Fruit fly (Drosophila melanogaster): ENCODE measurements around the gene S6kII.
A peak's percentile ranks its signal among the peaks of the same experiment; 100 is the strongest.

S6kII gene

DNA sequence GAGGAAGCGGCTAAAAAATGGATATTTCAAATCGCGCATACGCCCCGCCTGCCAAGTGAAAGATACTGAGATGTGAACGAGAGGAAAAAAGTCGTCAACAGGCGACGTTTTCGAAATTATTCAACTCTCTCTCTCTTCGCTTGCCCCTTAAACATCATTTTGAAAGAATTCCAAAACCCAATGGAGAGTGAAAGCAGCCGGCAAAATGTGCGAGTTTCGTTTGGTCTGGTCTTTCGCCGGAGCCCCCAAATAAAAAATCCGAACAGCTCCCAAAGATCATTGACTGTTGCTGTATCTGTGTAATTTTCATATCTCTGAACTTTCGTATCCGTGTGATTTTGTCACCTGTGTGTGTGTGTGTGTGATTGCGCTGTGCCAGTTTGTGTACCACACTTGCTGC, 17.7 kb upstream of the S6kII start:
- TF ChIP-seq Dif (GFP tag; optimal IDR thresholded peaks at IDR 0.05; ENCODE audit: partially characterized antibody) (no peak), Hr78 (GFP tag; optimal IDR thresholded peaks at IDR 0.05) (no peak), Hnf4 (GFP tag; optimal IDR thresholded peaks at IDR 0.05) (no peak), CG32264 (GFP tag; optimal IDR thresholded peaks at IDR 0.05) (no peak), fru (GFP tag; optimal IDR thresholded peaks at IDR 0.05) (no peak), woc (GFP tag; optimal IDR thresholded peaks at IDR 0.05) (no peak), h (GFP tag; optimal IDR thresholded peaks at IDR 0.05) (no peak), dsf (GFP tag; optimal IDR thresholded peaks at IDR 0.05; ENCODE audit: borderline replicate concordance) (no peak), N (GFP tag; optimal IDR thresholded peaks at IDR 0.05) (no peak), brk (GFP tag; optimal IDR thresholded peaks at IDR 0.05) (no peak), GATAd (GFP tag; optimal IDR thresholded peaks at IDR 0.05) (no peak)

DNA sequence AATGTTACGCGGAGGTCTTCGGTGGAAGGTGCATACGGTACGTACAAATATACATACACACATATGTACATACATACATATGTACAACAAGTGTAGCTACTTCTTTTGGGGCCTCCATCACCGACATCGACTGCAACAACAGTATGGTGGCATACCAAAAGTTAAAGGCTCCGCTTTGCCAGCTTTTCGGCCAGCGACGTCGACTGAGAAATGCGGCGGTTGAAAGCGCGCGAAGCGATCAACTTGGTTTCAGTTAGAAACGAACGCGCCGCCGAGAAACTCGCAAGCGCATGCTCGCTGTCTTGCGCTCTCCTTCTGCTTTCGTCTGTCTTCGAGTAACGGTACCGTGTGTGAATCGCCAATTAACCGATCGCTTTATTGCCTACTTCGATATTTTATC, 14.8 kb upstream of the S6kII start, which contains the start of gene CG17600:
Gene CG17600, plus strand, starts transcription at position 250 of the 400 bp plus-strand sequence.
- TF ChIP-seq Abd-B (GFP tag; optimal IDR thresholded peaks at IDR 0.05): no peak
- no peak for TF ChIP-seq ey (GFP tag; optimal IDR thresholded peaks at IDR 0.05)
- TF ChIP-seq CrebA (GFP tag; optimal IDR thresholded peaks at IDR 0.05; ENCODE audit: borderline replicate concordance): no peak
- TF ChIP-seq GATAd (GFP tag; optimal IDR thresholded peaks at IDR 0.05): no peak
- no peak for TF ChIP-seq psq (GFP tag; optimal IDR thresholded peaks at IDR 0.05)
- no peak for TF ChIP-seq Hnf4 (GFP tag; optimal IDR thresholded peaks at IDR 0.05)
- TF ChIP-seq sage (GFP tag; optimal IDR thresholded peaks at IDR 0.05): no peak
- TF ChIP-seq dl (GFP tag; optimal IDR thresholded peaks at IDR 0.05; ENCODE audit: insufficient read depth in 1 of 2, partially characterized antibody in 2 of 2): no peak
- no peak for TF ChIP-seq Rel (GFP tag; optimal IDR thresholded peaks at IDR 0.05)
- TF ChIP-seq Rel (tag; optimal IDR thresholded peaks at IDR 0.05): no peak
- no peak for TF ChIP-seq OdsH (GFP tag; optimal IDR thresholded peaks at IDR 0.05)
- TF ChIP-seq pan (optimal IDR thresholded peaks at IDR 0.05): no peak

DNA sequence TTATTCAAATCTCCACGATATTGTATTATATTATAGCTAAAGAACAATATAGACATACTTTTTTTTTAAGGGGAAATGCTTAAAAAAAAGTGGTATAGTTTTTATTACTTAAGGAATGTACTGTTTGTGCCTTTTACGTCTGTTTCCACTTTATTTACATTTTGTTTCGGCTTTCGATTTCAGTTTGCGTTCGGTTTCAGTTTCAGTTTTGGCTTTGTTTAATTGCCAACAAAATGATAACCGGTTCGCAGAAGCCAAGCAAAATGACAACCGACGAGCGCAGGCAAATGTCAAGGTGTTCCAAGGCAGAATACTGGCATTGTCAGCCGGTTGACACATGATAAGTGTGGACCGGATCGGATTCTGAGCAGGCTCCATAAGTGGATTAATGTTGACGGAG, 2.6 kb upstream of the S6kII start:
- TF ChIP-seq GATAd (GFP tag; optimal IDR thresholded peaks at IDR 0.05) (no peak), Hr78 (GFP tag; optimal IDR thresholded peaks at IDR 0.05) (no peak), ey (GFP tag; optimal IDR thresholded peaks at IDR 0.05) (no peak), N (GFP tag; optimal IDR thresholded peaks at IDR 0.05) (no peak), CrebA (GFP tag; optimal IDR thresholded peaks at IDR 0.05; ENCODE audit: borderline replicate concordance) (no peak), brk (GFP tag; optimal IDR thresholded peaks at IDR 0.05) (no peak)

DNA sequence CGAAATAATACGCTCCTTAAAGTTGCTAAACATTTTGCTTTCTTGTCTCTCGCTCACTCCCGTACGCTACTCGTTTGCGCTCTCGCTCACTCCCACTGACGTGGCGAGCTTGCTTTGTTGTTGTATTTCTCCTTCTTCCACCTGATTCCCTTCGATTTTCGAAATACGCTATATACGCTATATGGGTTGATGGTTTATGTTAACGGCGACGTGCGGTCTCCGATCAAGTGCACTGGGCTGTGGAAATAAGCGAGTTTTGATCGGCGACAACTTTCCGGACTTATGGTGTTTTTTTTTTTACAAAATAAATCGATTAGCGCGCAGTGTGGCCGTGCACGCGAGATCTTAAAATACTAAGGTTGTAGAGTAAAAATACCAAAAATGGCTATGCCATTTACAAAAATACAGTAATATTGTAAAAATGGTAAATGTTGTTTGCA, 10.3 kb downstream of the S6kII start, which contains the start of gene CG17598:
Gene CG17598, minus strand, starts transcription at position 319 of the 440 bp plus-strand sequence.
- no peak for TF ChIP-seq HLH106 (tag; optimal IDR thresholded peaks at IDR 0.05)
- no peak for TF ChIP-seq usp (GFP tag; optimal IDR thresholded peaks at IDR 0.05)
- TF ChIP-seq dmrt93B (GFP tag; optimal IDR thresholded peaks at IDR 0.05): no peak
- no peak for TF ChIP-seq OdsH (GFP tag; optimal IDR thresholded peaks at IDR 0.05)
- TF ChIP-seq brk (GFP tag; optimal IDR thresholded peaks at IDR 0.05): peak; percentile 16

DNA sequence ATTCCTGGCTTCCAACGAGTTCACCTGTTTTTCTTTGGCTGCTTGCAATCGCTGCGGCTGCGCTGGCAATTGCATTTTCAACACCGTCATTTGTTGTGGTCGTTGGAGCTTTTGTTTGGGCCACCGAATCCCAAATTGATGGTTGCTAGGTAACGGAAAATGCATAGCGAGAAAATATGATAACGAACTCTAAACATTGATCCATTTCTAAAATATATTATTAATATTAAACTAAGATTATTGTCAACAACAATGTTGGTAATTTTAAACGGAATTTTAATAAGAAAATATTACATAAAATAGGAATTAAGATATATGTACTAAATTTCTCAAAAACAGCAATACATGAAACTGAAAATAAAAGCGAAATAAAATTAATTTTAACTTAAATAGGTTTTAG, 14.5 kb downstream of the S6kII start, which contains the start of gene Cluap1:
Gene Cluap1, minus strand, starts transcription at position 101 of the 400 bp plus-strand sequence.
- TF ChIP-seq tai (GFP tag; optimal IDR thresholded peaks at IDR 0.05): no peak
- TF ChIP-seq Hnf4 (GFP tag; optimal IDR thresholded peaks at IDR 0.05): no peak

DNA sequence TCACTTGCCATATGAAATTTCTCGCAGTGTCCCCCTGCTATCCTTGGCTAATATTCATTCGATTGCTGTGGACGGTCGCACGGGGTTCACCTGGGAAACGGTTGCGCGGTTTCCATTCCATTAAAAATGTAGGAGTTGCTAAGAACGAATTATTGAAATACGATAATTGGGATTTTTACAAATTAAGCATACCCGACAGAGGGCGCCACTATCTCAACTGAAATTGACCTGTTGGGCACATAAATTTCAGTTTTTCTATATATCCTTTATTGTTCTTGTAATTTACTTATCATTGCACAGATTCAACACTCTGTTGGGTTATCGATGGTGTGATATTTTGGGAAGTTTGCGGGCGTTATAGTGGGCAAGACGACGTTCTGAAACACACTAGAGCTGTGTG, 14.9 kb downstream of the S6kII start:
- TF ChIP-seq HLH106 (tag; optimal IDR thresholded peaks at IDR 0.05): no peak

DNA sequence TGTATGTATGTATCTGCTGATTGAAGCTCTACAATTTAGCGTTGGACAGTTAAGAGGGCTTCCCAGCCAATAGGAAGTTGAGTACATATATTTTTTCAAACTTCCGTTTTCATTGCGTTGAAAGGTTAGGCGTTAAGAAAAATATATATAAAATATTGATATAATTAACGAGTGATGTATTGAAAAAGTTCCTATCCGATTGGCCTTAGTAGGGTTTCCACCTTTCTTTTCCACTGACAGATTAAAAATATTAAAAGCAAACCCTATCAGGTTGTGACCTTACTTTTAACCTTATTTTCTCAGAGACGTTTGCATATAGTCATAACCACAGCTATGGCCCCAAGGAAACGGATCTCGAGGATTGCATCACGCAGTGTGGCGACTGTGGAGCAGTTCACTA, 17.0 kb downstream of the S6kII start, which contains the start of gene CG17601:
Gene CG17601, plus strand, starts transcription at position 301 of the 400 bp plus-strand sequence.
- TF ChIP-seq Vsx2 (GFP tag; optimal IDR thresholded peaks at IDR 0.05; ENCODE audit: partially characterized antibody): no peak
- TF ChIP-seq woc (GFP tag; optimal IDR thresholded peaks at IDR 0.05): no peak
- TF ChIP-seq jim (GFP tag; optimal IDR thresholded peaks at IDR 0.05): no peak
- TF ChIP-seq dmrt93B (GFP tag; optimal IDR thresholded peaks at IDR 0.05): no peak

Data from whole organism, wandering third instar larva.